Worm (Caenorhabditis elegans) whole organism, midembryonic: ENCODE data around the gene grd-3.
"Not testable (repeated sequence)": the region's sequence is repeated elsewhere in the genome, so short reads cannot be mapped to it uniquely, and the experiment has no call there.

Experiments used
- flt-1 ChIP-seq: fragments of 200-800 bp; sonication (Bioruptor generic); IDR thresholded peaks from 2 replicates; pipeline ENCODE4 v1.3.6; 2022; ENCODE audit warnings: missing genetic modification characterization, missing compliant biosample characterization
- klf-2 ChIP-seq: fragments of 200-800 bp; sonication (Bioruptor generic); conservative IDR thresholded peaks from 2 replicates; pipeline ENCODE4 v1.3.6; 2022; ENCODE audit warnings: missing genetic modification reagents, missing genetic modification characterization, missing compliant biosample characterization
- med-1 ChIP-seq: sonication (generic microtip); optimal IDR thresholded peaks from 2 replicates; lab custom pipeline; 2017; ENCODE audit warnings: missing genetic modification characterization, mild to moderate bottlenecking, missing compliant biosample characterization, antibody characterized with exemption, missing genetic modification reagents; ENCODE audit not compliant: insufficient read depth
- ztf-23 ChIP-seq: fragments of 200-800 bp; sonication (Bioruptor generic); IDR thresholded peaks from 2 replicates; pipeline ENCODE4 v1.3.6; 2022; ENCODE audit warnings: missing genetic modification reagents, missing genetic modification characterization, missing compliant biosample characterization

- TF ChIP-seq flt-1 (GFP tag; lab: Robert Waterston, UW); klf-2 (GFP tag; lab: Robert Waterston, UW); ztf-23; med-1 (GFP tag; lab: Kevin White, UChicago): not testable (repeated sequence)
Observed at ce11 chrIV:3394066-3394465, 45.4 kb upstream of the grd-3 start, which contains the start of gene C04C3.4.
